Worm (Caenorhabditis elegans) whole organism, L4/young adult: ENCODE measurements around the gene W04G3.13.

Experiments used
- W03F9.2 ChIP-seq: fragments of 150-350 bp; optimal IDR thresholded peaks from 2 replicates; lab custom pipeline; 2014; ENCODE audit warnings: missing biosample characterization, missing genetic modification characterization
- him-1 ChIP-seq: sonication (generic microtip); optimal IDR thresholded peaks from 2 replicates; lab custom pipeline; 2016; ENCODE audit warnings: missing genotype, missing genetic modification reagents, missing genetic modification characterization, missing compliant biosample characterization

- TF ChIP-seq him-1 (tag; lab: Kevin White, UChicago) (no peak), W03F9.2 (tag; lab: Kevin White, UChicago) (no peak)
Observed at ce11 chrX:11073358-11073757, 6.2 kb downstream of the W04G3.13 start, which contains the start of gene W04G3.5.
